Worm (Caenorhabditis elegans) whole organism, L1 larva: ENCODE data around the gene rbm-25.

Experiments
- C04F5.9 ChIP-seq: sonication (generic microtip); optimal IDR thresholded peaks from 2 replicates; lab custom pipeline; 2016; ENCODE audit warnings: missing genetic modification characterization, missing compliant biosample characterization
- C16A3.4 ChIP-seq: fragments of 150-350 bp; optimal IDR thresholded peaks from 2 replicates; lab custom pipeline; 2014; ENCODE audit warnings: missing biosample characterization, missing genetic modification characterization
- C34B4.2 ChIP-seq: sonication (generic microtip); optimal IDR thresholded peaks from 2 replicates; lab custom pipeline; 2017; ENCODE audit warnings: mild to moderate bottlenecking, missing genetic modification characterization, missing compliant biosample characterization
- Y116A8C.19 ChIP-seq: sonication (generic microtip); optimal IDR thresholded peaks from 2 replicates; lab custom pipeline; 2016; ENCODE audit warnings: missing compliant biosample characterization, missing genetic modification characterization, borderline replicate concordance
- blmp-1 ChIP-seq: fragments of 150-350 bp; optimal IDR thresholded peaks from 2 replicates; lab custom pipeline; 2014; ENCODE audit warnings: missing biosample characterization, missing genetic modification characterization
- ceh-63 ChIP-seq: fragments of 200-800 bp; sonication (Bioruptor generic); optimal IDR thresholded peaks from 2 replicates; lab custom pipeline; 2018; ENCODE audit warnings: mild to moderate bottlenecking, missing genetic modification characterization, missing compliant biosample characterization
- ceh-82 ChIP-seq, 3 experiments: fragments of 150-350 bp in 1 of 3; sonication (generic microtip) in 2 of 3; optimal IDR thresholded peaks; 2 replicates each; lab custom pipeline; 2014 to 2017; ENCODE audit warnings: missing biosample characterization in 3 of 3, missing genetic modification characterization in 3 of 3
- ceh-88 ChIP-seq: fragments of 200-800 bp; sonication (Bioruptor generic); IDR thresholded peaks from 2 replicates; pipeline ENCODE4 v1.3.6; 2022; ENCODE audit warnings: missing genetic modification characterization, missing compliant biosample characterization
- ceh-90 ChIP-seq: sonication (generic microtip); optimal IDR thresholded peaks from 2 replicates; lab custom pipeline; 2016; ENCODE audit warnings: missing genetic modification characterization, missing compliant biosample characterization
- ets-5 ChIP-seq: fragments of 200-800 bp; sonication (Bioruptor generic); IDR thresholded peaks from 2 replicates; pipeline ENCODE4 v1.3.6; 2022; ENCODE audit warnings: missing genetic modification characterization, missing compliant biosample characterization
- fkh-4 ChIP-seq: sonication (generic microtip); optimal IDR thresholded peaks from 2 replicates; lab custom pipeline; 2016; ENCODE audit warnings: missing compliant biosample characterization, missing genetic modification characterization, borderline replicate concordance
- fkh-8 ChIP-seq: sonication (generic microtip); optimal IDR thresholded peaks from 2 replicates; lab custom pipeline; 2016; ENCODE audit warnings: mild to moderate bottlenecking, missing genetic modification characterization, missing compliant biosample characterization
- fos-1 ChIP-seq: fragments of 150-350 bp; optimal IDR thresholded peaks from 2 replicates; lab custom pipeline; 2014; ENCODE audit warnings: missing biosample characterization, missing genetic modification characterization
- grh-1 ChIP-seq: fragments of 200-800 bp; sonication (Bioruptor generic); IDR thresholded peaks from 2 replicates; pipeline ENCODE4 v1.3.6; 2022; ENCODE audit warnings: missing genetic modification reagents, missing genetic modification characterization, missing compliant biosample characterization
- hlh-17 ChIP-seq: fragments of 200-800 bp; sonication (Bioruptor generic); optimal IDR thresholded peaks from 2 replicates; lab custom pipeline; 2018; ENCODE audit warnings: missing genetic modification characterization, mild to moderate bottlenecking, missing compliant biosample characterization, moderate library complexity, borderline replicate concordance
- jun-1 ChIP-seq: fragments of 150-350 bp; optimal IDR thresholded peaks from 2 replicates; lab custom pipeline; 2014; ENCODE audit warnings: missing biosample characterization, missing genetic modification reagents, missing genetic modification characterization
- lin-13 ChIP-seq: fragments of 150-350 bp; optimal IDR thresholded peaks from 2 replicates; lab custom pipeline; 2014; ENCODE audit warnings: missing biosample characterization, missing genetic modification reagents, missing genetic modification characterization
- lin-35 ChIP-seq, 2 experiments: fragments of 150-350 bp; optimal IDR thresholded peaks; 2 replicates each; lab custom pipeline; 2014; ENCODE audit warnings: missing biosample characterization in 2 of 2, missing genetic modification characterization in 2 of 2, missing genetic modification reagents in 2 of 2
- lsy-2 ChIP-seq, 2 experiments: fragments of 150-350 bp; optimal IDR thresholded peaks; 2 replicates each; lab custom pipeline; 2014; ENCODE audit warnings: missing biosample characterization in 2 of 2, missing genetic modification characterization in 2 of 2
- mab-9 ChIP-seq: fragments of 200-800 bp; sonication (Bioruptor generic); IDR thresholded peaks from 2 replicates; pipeline ENCODE4 v1.3.6; 2022; ENCODE audit warnings: missing genetic modification reagents, missing genetic modification characterization, missing compliant biosample characterization
- mdl-1 ChIP-seq, 2 experiments: fragments of 150-350 bp; optimal IDR thresholded peaks; 2 replicates each; lab custom pipeline; 2014 to 2017; ENCODE audit warnings: missing biosample characterization in 2 of 2, missing genetic modification characterization in 2 of 2, inconsistent platforms in 1 of 2
- nhr-11 ChIP-seq: fragments of 150-350 bp; optimal IDR thresholded peaks from 2 replicates; lab custom pipeline; 2014; ENCODE audit warnings: missing biosample characterization, missing genetic modification characterization
- nhr-71 ChIP-seq: sonication (generic microtip); optimal IDR thresholded peaks from 2 replicates; lab custom pipeline; 2016; ENCODE audit warnings: mild to moderate bottlenecking, missing genetic modification characterization, moderate library complexity, missing compliant biosample characterization
- nhr-77 ChIP-seq: fragments of 150-350 bp; optimal IDR thresholded peaks from 2 replicates; lab custom pipeline; 2014; ENCODE audit warnings: missing biosample characterization, missing genetic modification characterization
- nhr-90 ChIP-seq: sonication (generic microtip); optimal IDR thresholded peaks from 2 replicates; lab custom pipeline; 2016; ENCODE audit warnings: mild to moderate bottlenecking, missing genetic modification characterization, missing compliant biosample characterization; ENCODE audit not compliant: poor library complexity
- pag-3 ChIP-seq: sonication (generic microtip); optimal IDR thresholded peaks from 2 replicates; lab custom pipeline; 2017; ENCODE audit warnings: missing genetic modification characterization, mild to moderate bottlenecking, missing compliant biosample characterization, antibody characterized with exemption, borderline replicate concordance; ENCODE audit not compliant: insufficient read depth
- sup-37 ChIP-seq: fragments of 200-800 bp; sonication (Bioruptor generic); optimal IDR thresholded peaks from 2 replicates; lab custom pipeline; 2018; ENCODE audit warnings: mild to moderate bottlenecking, missing genetic modification characterization, missing compliant biosample characterization
- swsn-7 ChIP-seq: sonication (generic microtip); optimal IDR thresholded peaks from 2 replicates; lab custom pipeline; 2016; ENCODE audit warnings: missing genetic modification characterization, missing compliant biosample characterization
- tbx-2 ChIP-seq: sonication (generic microtip); optimal IDR thresholded peaks from 2 replicates; lab custom pipeline; 2016; ENCODE audit warnings: missing genetic modification characterization, missing compliant biosample characterization
- tlp-1 ChIP-seq: fragments of 150-350 bp; optimal IDR thresholded peaks from 2 replicates; lab custom pipeline; 2014; ENCODE audit warnings: missing biosample characterization, missing genetic modification characterization
- unc-130 ChIP-seq: fragments of 150-350 bp; optimal IDR thresholded peaks from 2 replicates; lab custom pipeline; 2017; ENCODE audit warnings: missing biosample characterization, missing genetic modification characterization, inconsistent platforms
- unc-30 ChIP-seq: sonication (generic microtip); optimal IDR thresholded peaks from 2 replicates; lab custom pipeline; 2017; ENCODE audit warnings: missing biosample characterization, missing genetic modification characterization
- vab-15 ChIP-seq: sonication (generic microtip); optimal IDR thresholded peaks from 2 replicates; lab custom pipeline; 2017; ENCODE audit warnings: missing genotype, mild to moderate bottlenecking, missing genetic modification characterization, missing compliant biosample characterization
- zag-1 ChIP-seq: fragments of 150-350 bp; optimal IDR thresholded peaks from 2 replicates; lab custom pipeline; 2014; ENCODE audit warnings: missing biosample characterization, missing genetic modification characterization
- zip-4 ChIP-seq: fragments of 200-800 bp; sonication (Bioruptor generic); optimal IDR thresholded peaks from 2 replicates; lab custom pipeline; 2018; ENCODE audit warnings: mild to moderate bottlenecking, missing genetic modification characterization, moderate library complexity, missing compliant biosample characterization
- ztf-11 ChIP-seq, 2 experiments: sonication (generic microtip); optimal IDR thresholded peaks; 2 replicates each; lab custom pipeline; 2016 to 2017; ENCODE audit warnings: missing genetic modification characterization in 2 of 2, missing biosample characterization in 1 of 2, missing compliant biosample characterization in 1 of 2
- ztf-4 ChIP-seq: fragments of 150-350 bp; optimal IDR thresholded peaks from 2 replicates; lab custom pipeline; 2014; ENCODE audit warnings: missing biosample characterization, missing genetic modification characterization

rbm-25 gene

ce11 chrV:12491070-12491643, 6.9 kb upstream of the rbm-25 start (continued):
- TF ChIP-seq C34B4.2 = no peak
- peak; percentile 87 for TF ChIP-seq swsn-7 (tag; lab: Kevin White, UChicago)
- no peak for TF ChIP-seq unc-130 (tag; lab: Kevin White, UChicago)
- TF ChIP-seq mdl-1 (tag; optimal IDR thresholded peaks at IDR 0.05; lab: Kevin White, UChicago) = peak in 1 of 2 experiments; percentile 45
- TF ChIP-seq tbx-2 (tag; lab: Kevin White, UChicago) = peak; percentile 71
- peak; percentile 93 for TF ChIP-seq nhr-90 (tag; lab: Kevin White, UChicago)
- TF ChIP-seq ztf-4 (tag; lab: Kevin White, UChicago) = peak; percentile 66
- peak; percentile 6 to 67 for TF ChIP-seq lsy-2 (tag; optimal IDR thresholded peaks at IDR 0.05; lab: Kevin White, UChicago)
- no peak for TF ChIP-seq ceh-63
- no peak for TF ChIP-seq Y116A8C.19 (tag; lab: Kevin White, UChicago)
- peak; percentile 36 for TF ChIP-seq C16A3.4 (tag; lab: Kevin White, UChicago)
- TF ChIP-seq ztf-11 (tag; optimal IDR thresholded peaks at IDR 0.05; lab: Kevin White, UChicago) = peak in 1 of 2 experiments; percentile 14
- TF ChIP-seq nhr-71 (tag; lab: Kevin White, UChicago) = peak; percentile 92
- peak; percentile 31 for TF ChIP-seq fos-1
- peak; percentile 61 for TF ChIP-seq mab-9
- peak; percentile 18 for TF ChIP-seq C04F5.9 (tag; lab: Kevin White, UChicago)
- no peak for TF ChIP-seq tlp-1 (tag; lab: Kevin White, UChicago)
- TF ChIP-seq fkh-4 (tag; lab: Kevin White, UChicago) = no peak
- no peak for TF ChIP-seq ceh-90 (tag; lab: Kevin White, UChicago)
- peak; percentile 60; the same call in 1 of the 2 replicates for TF ChIP-seq ceh-88 (GFP tag; lab: Robert Waterston, UW)
- TF ChIP-seq ets-5 (GFP tag; lab: Robert Waterston, UW) = no peak
- no peak for TF ChIP-seq vab-15 (tag; lab: Kevin White, UChicago)
- no peak for TF ChIP-seq hlh-17 (GFP tag; lab: Kevin White, UChicago)
- peak; percentile 41 to 83 (median 71) for TF ChIP-seq ceh-82 (tag; optimal IDR thresholded peaks at IDR 0.05; lab: Kevin White, UChicago)
- peak; percentile 71 for TF ChIP-seq lin-13 (GFP tag; lab: Kevin White, UChicago)
- TF ChIP-seq zag-1 (tag; lab: Kevin White, UChicago) = no peak
- peak; percentile 21 for TF ChIP-seq jun-1 (tag; lab: Kevin White, UChicago)
- no peak for TF ChIP-seq unc-30 (tag; lab: Kevin White, UChicago)
- TF ChIP-seq nhr-11 = no peak
- peak; percentile 82 for TF ChIP-seq grh-1 (GFP tag; lab: Robert Waterston, UW)
- TF ChIP-seq nhr-77 (tag; lab: Kevin White, UChicago) = peak; percentile 55
- no peak for TF ChIP-seq blmp-1 (tag; lab: Kevin White, UChicago)
- TF ChIP-seq, all 84 proteins: peak for 46

ce11 chrV:12494522-12494921, 3.5 kb upstream of the rbm-25 start, which contains the start of gene mrps-11:
Gene mrps-11 (minus strand): TSS chrV:12494622.
- TF ChIP-seq blmp-1 (tag; lab: Kevin White, UChicago) (no peak), Y116A8C.19 (tag; lab: Kevin White, UChicago) (no peak), sup-37 (GFP tag; lab: Kevin White, UChicago) (no peak), pag-3 (tag; lab: Kevin White, UChicago) (no peak)
- TF ChIP-seq, all 84 proteins: peak for 0

ce11 chrV:12503494-12503893, 5.5 kb downstream of the rbm-25 start, which contains the start of gene T28H10.1:
Gene T28H10.1 (plus strand): TSS chrV:12503794.
- TF ChIP-seq zag-1 (tag; lab: Kevin White, UChicago) (no peak), zip-4 (GFP tag; lab: Kevin White, UChicago) (no peak), C16A3.4 (tag; lab: Kevin White, UChicago) (no peak), blmp-1 (tag; lab: Kevin White, UChicago) (no peak), ets-5 (GFP tag; lab: Robert Waterston, UW) (no peak), lin-35 (GFP tag; optimal IDR thresholded peaks at IDR 0.05; lab: Kevin White, UChicago) (no peak), nhr-77 (tag; lab: Kevin White, UChicago) (no peak), hlh-17 (GFP tag; lab: Kevin White, UChicago) (no peak), fkh-8 (tag; lab: Kevin White, UChicago) (no peak), C04F5.9 (tag; lab: Kevin White, UChicago) (no peak), tlp-1 (tag; lab: Kevin White, UChicago) (no peak), C34B4.2 (no peak), lin-13 (GFP tag; lab: Kevin White, UChicago) (no peak)
